Worm (Caenorhabditis elegans) whole organism, mixed stage, embryonic: ENCODE results near the gene C17F4.3.

Experiments
- elt-1 ChIP-seq: sonication (generic microtip); optimal IDR thresholded peaks from 2 replicates; lab custom pipeline; 2017; ENCODE audit warnings: missing genetic modification characterization, mild to moderate bottlenecking, missing compliant biosample characterization, antibody characterized with exemption, moderate library complexity, borderline replicate concordance; ENCODE audit not compliant: insufficient read depth
- elt-3 ChIP-seq: fragments of 150-350 bp; optimal IDR thresholded peaks from 2 replicates; lab custom pipeline; 2014; ENCODE audit warnings: missing biosample characterization, missing genetic modification characterization
- flh-1 ChIP-seq: fragments of 200-800 bp; sonication (Bioruptor generic); optimal IDR thresholded peaks from 2 replicates; lab custom pipeline; 2018; ENCODE audit warnings: mild to moderate bottlenecking, missing genetic modification characterization, moderate library complexity, missing compliant biosample characterization
- lin-13 ChIP-seq: fragments of 150-350 bp; optimal IDR thresholded peaks from 2 replicates; lab custom pipeline; 2014; ENCODE audit warnings: missing biosample characterization, missing genetic modification characterization
- lsy-2 ChIP-seq: fragments of 150-350 bp; optimal IDR thresholded peaks from 2 replicates; lab custom pipeline; 2014; ENCODE audit warnings: missing biosample characterization, missing genetic modification characterization
- mep-1 ChIP-seq: fragments of 150-350 bp; optimal IDR thresholded peaks from 2 replicates; lab custom pipeline; 2017; ENCODE audit warnings: missing biosample characterization, missing genetic modification reagents, missing genetic modification characterization, inconsistent platforms
- nhr-28 ChIP-seq: fragments of 150-350 bp; optimal IDR thresholded peaks from 2 replicates; lab custom pipeline; 2014; ENCODE audit warnings: missing biosample characterization, missing genetic modification characterization
- pha-4 ChIP-seq: fragments of 150-350 bp; optimal IDR thresholded peaks from 2 replicates; lab custom pipeline; 2018; ENCODE audit warnings: missing biosample characterization, missing genetic modification reagents, missing genetic modification characterization
- snpc-4 ChIP-seq: fragments of 150-350 bp; optimal IDR thresholded peaks from 2 replicates; lab custom pipeline; 2014; ENCODE audit warnings: missing biosample characterization, missing genetic modification characterization
- tbx-8 ChIP-seq: fragments of 200-800 bp; sonication (Bioruptor generic); optimal IDR thresholded peaks from 2 replicates; lab custom pipeline; 2018; ENCODE audit warnings: mild to moderate bottlenecking, missing genetic modification characterization, moderate library complexity, missing compliant biosample characterization
- unc-39 ChIP-seq: fragments of 150-350 bp; optimal IDR thresholded peaks from 2 replicates; lab custom pipeline; 2014; ENCODE audit warnings: missing biosample characterization, missing genetic modification characterization
- ztf-11 ChIP-seq: fragments of 150-350 bp; optimal IDR thresholded peaks from 2 replicates; lab custom pipeline; 2014; ENCODE audit warnings: missing biosample characterization, missing genetic modification characterization

- TF ChIP-seq tbx-8: no peak
- TF ChIP-seq snpc-4 (tag; lab: Kevin White, UChicago): no peak
- TF ChIP-seq lsy-2: no peak
- no peak for TF ChIP-seq mep-1 (tag; lab: Kevin White, UChicago)
- TF ChIP-seq flh-1 (GFP tag; lab: Kevin White, UChicago): no peak
- TF ChIP-seq ztf-11: no peak
- no peak for TF ChIP-seq elt-1 (tag; lab: Kevin White, UChicago)
- TF ChIP-seq nhr-28: no peak
- no peak for TF ChIP-seq elt-3 (tag; lab: Kevin White, UChicago)
- TF ChIP-seq unc-39 (tag; lab: Kevin White, UChicago): no peak
- no peak for TF ChIP-seq pha-4 (tag; lab: Kevin White, UChicago)
- no peak for TF ChIP-seq lin-13 (tag; lab: Kevin White, UChicago)
These were observed 3.2 kb upstream of the C17F4.3 start, which contains the start of the genes srz-67 and C17F4.11 for ce11 chrII:3237038-3237521.
